Worm (Caenorhabditis elegans): Measurements from ENCODE around the gene Y61A9LA.1.
"Not testable (repeated sequence)": the region's sequence is repeated elsewhere in the genome, so short reads cannot be mapped to it uniquely, and the experiment has no call there.

Y61A9LA.1 gene

DNA sequence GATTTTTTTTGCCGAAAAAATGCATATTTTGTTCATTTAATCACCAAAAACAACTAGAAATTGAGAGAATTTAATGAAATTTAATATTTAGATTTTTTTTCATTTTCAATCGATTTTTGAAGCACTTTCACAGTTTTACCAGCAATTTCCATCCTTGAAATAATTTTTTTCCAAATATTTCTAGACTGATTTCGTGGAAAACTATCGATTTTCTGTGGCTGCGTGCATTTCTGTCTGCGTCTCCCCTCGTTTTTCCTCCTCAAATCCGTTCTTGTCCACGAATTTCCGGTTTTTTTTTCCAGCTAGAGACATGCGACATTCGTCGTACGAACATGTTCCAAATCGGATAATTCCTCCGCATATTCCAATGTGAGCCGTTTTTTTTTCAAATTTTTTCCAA is 14.3 kb upstream of the Y61A9LA.1 start, which contains the start of gene Y61A9LA.3:
Y61A9LA.3 (plus strand) TSS at position 301 of the 400 bp plus-strand sequence.
- TF ChIP-seq lin-39 (tag; optimal IDR thresholded peaks at IDR 0.05) (no peak), nhr-19 (GFP tag; conservative IDR thresholded peaks at IDR 0.05) (no peak), snu-23 (GFP tag; optimal IDR thresholded peaks at IDR 0.05) (no peak), ets-5 (GFP tag; IDR thresholded peaks at IDR 0.05) (no peak), ztf-4 (tag; optimal IDR thresholded peaks at IDR 0.05) (no peak), aha-1 (tag; optimal IDR thresholded peaks at IDR 0.05) (no peak), elt-3 (tag; optimal IDR thresholded peaks at IDR 0.05) (no peak)

DNA sequence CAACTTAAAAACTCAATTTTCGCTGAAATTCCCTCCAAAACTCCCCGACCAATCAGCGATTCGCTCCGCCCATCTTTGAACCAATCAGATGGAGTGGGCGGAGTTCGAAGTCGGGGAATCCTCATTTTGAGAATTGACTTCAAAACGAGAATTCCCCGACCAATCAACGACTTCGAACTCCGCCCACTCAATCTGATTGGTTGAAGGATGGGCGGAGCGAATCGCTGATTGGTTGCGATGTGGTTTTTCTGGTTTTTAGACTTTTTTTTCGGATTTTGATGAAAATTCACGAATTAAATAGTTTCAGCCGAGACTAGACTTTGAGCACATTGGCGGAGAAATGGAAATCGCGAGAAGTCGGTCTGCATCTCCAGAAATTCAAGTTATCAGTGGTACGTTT is 13.1 kb upstream of the Y61A9LA.1 start:
- TF ChIP-seq mab-9 (GFP tag; IDR thresholded peaks at IDR 0.05) = no peak
- no peak for TF ChIP-seq nhr-47 (tag; optimal IDR thresholded peaks at IDR 0.05)
- no peak for TF ChIP-seq snu-23 (GFP tag; optimal IDR thresholded peaks at IDR 0.05)
- no peak for TF ChIP-seq unc-86 (tag; optimal IDR thresholded peaks at IDR 0.05)
- TF ChIP-seq jun-1 (tag; optimal IDR thresholded peaks at IDR 0.05) = no peak
- no peak for TF ChIP-seq aha-1 (tag; optimal IDR thresholded peaks at IDR 0.05)
- TF ChIP-seq elt-2 (tag; optimal IDR thresholded peaks at IDR 0.05) = no peak
- no peak for TF ChIP-seq nhr-90 (tag; optimal IDR thresholded peaks at IDR 0.05; ENCODE audit: poor library complexity)
- no peak for TF ChIP-seq rnt-1 (tag; optimal IDR thresholded peaks at IDR 0.05)
- TF ChIP-seq hpl-2 (GFP tag; optimal IDR thresholded peaks at IDR 0.05) = no peak
- no peak for TF ChIP-seq pqm-1 (tag; optimal IDR thresholded peaks at IDR 0.05)
- no peak for TF ChIP-seq C16A3.4 (tag; optimal IDR thresholded peaks at IDR 0.05)
- no peak for TF ChIP-seq efl-3 (GFP tag; optimal IDR thresholded peaks at IDR 0.05)
- no peak for TF ChIP-seq grh-1 (GFP tag; IDR thresholded peaks at IDR 0.05)
- TF ChIP-seq egl-27 (tag; optimal IDR thresholded peaks at IDR 0.05) = no peak
- no peak for TF ChIP-seq ceh-90 (tag; optimal IDR thresholded peaks at IDR 0.05)
- TF ChIP-seq sptf-1 (tag; optimal IDR thresholded peaks at IDR 0.05) = no peak
- no peak for TF ChIP-seq irx-1 (tag; optimal IDR thresholded peaks at IDR 0.05)
- no peak for TF ChIP-seq lsy-2 (tag; optimal IDR thresholded peaks at IDR 0.05)
- TF ChIP-seq vab-15 (tag; optimal IDR thresholded peaks at IDR 0.05) = no peak

DNA sequence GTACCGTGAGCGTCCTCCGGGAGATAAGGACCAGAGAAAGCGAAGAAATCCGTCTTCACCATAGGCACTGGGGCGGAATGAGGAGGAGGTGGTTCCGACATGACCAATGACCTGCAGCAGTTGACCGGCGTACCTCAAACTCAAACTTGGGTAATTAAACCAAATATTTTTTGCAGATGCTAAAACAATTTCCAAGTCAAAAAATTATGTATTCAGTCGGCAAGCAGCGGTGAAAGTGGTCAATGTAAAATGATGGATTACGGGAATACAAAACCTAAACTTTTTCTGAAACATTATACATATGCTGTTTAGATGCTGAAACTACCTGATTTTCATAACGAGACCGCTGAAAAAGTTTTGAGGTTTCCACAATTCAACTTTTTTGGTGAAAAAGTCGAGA is 11.3 kb upstream of the Y61A9LA.1 start, which contains the start of gene hpo-39:
hpo-39 (minus strand) TSS at position 101 of the 400 bp plus-strand sequence.
- not testable (repeated sequence) for TF ChIP-seq ceh-63 (GFP tag; optimal IDR thresholded peaks at IDR 0.05); nhr-90 (tag; optimal IDR thresholded peaks at IDR 0.05; ENCODE audit: poor library complexity); grh-1 (GFP tag; IDR thresholded peaks at IDR 0.05)

DNA sequence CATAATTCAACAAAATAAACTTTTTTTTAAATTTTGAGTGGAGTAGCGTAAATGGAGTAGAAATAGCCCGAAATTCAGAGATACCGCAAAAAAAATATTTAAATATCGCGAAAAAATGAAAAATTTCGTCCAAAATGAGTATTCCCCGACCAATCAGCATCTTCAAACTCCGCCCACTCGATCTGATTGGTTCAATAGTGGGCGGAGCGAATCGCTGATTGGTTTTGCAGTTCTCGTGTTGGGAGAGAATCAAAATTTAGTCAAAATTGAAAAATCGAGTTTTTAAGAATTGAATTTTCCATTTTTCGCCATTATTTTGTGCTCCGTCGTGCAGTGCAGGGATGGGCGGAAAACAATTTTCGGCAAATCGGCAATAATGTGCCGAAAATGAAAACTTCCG is 9.7 kb upstream of the Y61A9LA.1 start:
- TF ChIP-seq fkh-4 (tag; optimal IDR thresholded peaks at IDR 0.05; ENCODE audit: borderline replicate concordance) (no peak), unc-86 (tag; optimal IDR thresholded peaks at IDR 0.05) (no peak), tlp-1 (tag; optimal IDR thresholded peaks at IDR 0.05) (no peak), nhr-11 (tag; optimal IDR thresholded peaks at IDR 0.05) (no peak), fos-1 (tag; optimal IDR thresholded peaks at IDR 0.05) (no peak), unc-98 (GFP tag; IDR thresholded peaks at IDR 0.05) (no peak), lin-15B (tag; optimal IDR thresholded peaks at IDR 0.05) (no peak), ceh-8 (GFP tag; optimal IDR thresholded peaks at IDR 0.05) (no peak), sptf-1 (tag; optimal IDR thresholded peaks at IDR 0.05) (no peak), mdl-1 (tag; optimal IDR thresholded peaks at IDR 0.05) (no peak), nhr-77 (tag; optimal IDR thresholded peaks at IDR 0.05) (no peak), nhr-19 (GFP tag; conservative IDR thresholded peaks at IDR 0.05) (no peak), snpc-4 (tag; optimal IDR thresholded peaks at IDR 0.05) (no peak), ztf-11 (tag; optimal IDR thresholded peaks at IDR 0.05) (no peak), pag-3 (tag; optimal IDR thresholded peaks at IDR 0.05; ENCODE audit: borderline replicate concordance, insufficient read depth) (no peak), ceh-82 (tag; optimal IDR thresholded peaks at IDR 0.05) (no peak), ceh-88 (GFP tag; IDR thresholded peaks at IDR 0.05) (no peak), nhr-90 (tag; optimal IDR thresholded peaks at IDR 0.05; ENCODE audit: poor library complexity) (no peak), lin-39 (tag; optimal IDR thresholded peaks at IDR 0.05) (no peak), nhr-20 (tag; optimal IDR thresholded peaks at IDR 0.05) (no peak)
